Worm (Caenorhabditis elegans): Measurements from ENCODE around the gene K09G1.1.

The K09G1.1 gene

ce11 chrV:9545238-9545709, 38.1 kb upstream of the K09G1.1 start, which contains the start of the genes his-35 and his-41:
TSS of gene his-35 (minus strand) at chrV:9545288.
TSS of gene his-41 (plus strand) at chrV:9545536.
- TF ChIP-seq syd-9 (tag; optimal IDR thresholded peaks at IDR 0.05) = no peak
- TF ChIP-seq ceh-31 (tag; optimal IDR thresholded peaks at IDR 0.05) = peak; percentile 11
- peak; percentile 11 for TF ChIP-seq rnt-1 (tag; optimal IDR thresholded peaks at IDR 0.05)
- TF ChIP-seq unc-42 (tag; optimal IDR thresholded peaks at IDR 0.05) = no peak
- no peak for TF ChIP-seq K09A11.1 (tag; optimal IDR thresholded peaks at IDR 0.05; ENCODE audit: insufficient read depth)
- no peak for TF ChIP-seq hlh-6 (tag; optimal IDR thresholded peaks at IDR 0.05)
- peak; percentile 39 for TF ChIP-seq nfya-1 (tag; optimal IDR thresholded peaks at IDR 0.05)
- peak; percentile 56 for TF ChIP-seq ceh-48 (tag; optimal IDR thresholded peaks at IDR 0.05)
- peak; percentile 6 for TF ChIP-seq dve-1 (tag; optimal IDR thresholded peaks at IDR 0.05)
- no peak for TF ChIP-seq che-1 (tag; optimal IDR thresholded peaks at IDR 0.05)

- TF ChIP-seq tbx-7 (tag; optimal IDR thresholded peaks at IDR 0.05) (no peak), nfya-1 (tag; optimal IDR thresholded peaks at IDR 0.05) (peak; percentile 22)
Observed at ce11 chrV:9546042-9546581, 37.2 kb upstream of the K09G1.1 start, which contains the start of gene C50F4.6. TSS of gene C50F4.6 (plus strand) at chrV:9546092.

ce11 chrV:9546860-9547269, 36.5 kb upstream of the K09G1.1 start, which contains the start of gene his-37:
TSS of gene his-37 (plus strand) at chrV:9547105.
- TF ChIP-seq lin-11 (tag; optimal IDR thresholded peaks at IDR 0.05) (no peak), unc-3 (GFP tag; conservative IDR thresholded peaks at IDR 0.05) (no peak), unc-3 (tag; optimal IDR thresholded peaks at IDR 0.05) (peak; percentile 65), gmeb-2 (tag; optimal IDR thresholded peaks at IDR 0.05) (peak; percentile 16), ztf-16 (tag; optimal IDR thresholded peaks at IDR 0.05) (peak; percentile 72), pha-2 (tag; optimal IDR thresholded peaks at IDR 0.05) (peak; percentile 12), fax-1 (tag; optimal IDR thresholded peaks at IDR 0.05) (no peak), ceh-45 (GFP tag; IDR thresholded peaks at IDR 0.05) (no peak), hlh-30 (tag; optimal IDR thresholded peaks at IDR 0.05; ENCODE audit: insufficient read depth) (peak; percentile 64), ttx-3 (tag; optimal IDR thresholded peaks at IDR 0.05) (peak; percentile 38), hlh-6 (tag; optimal IDR thresholded peaks at IDR 0.05) (no peak), ceh-2 (tag; optimal IDR thresholded peaks at IDR 0.05) (peak; percentile 52), elt-4 (tag; optimal IDR thresholded peaks at IDR 0.05) (no peak), pha-4 (tag; optimal IDR thresholded peaks at IDR 0.05) (no peak), rnt-1 (tag; optimal IDR thresholded peaks at IDR 0.05) (peak; percentile 93), nfya-1 (tag; optimal IDR thresholded peaks at IDR 0.05) (peak; percentile 93), F13H6.1 (tag; optimal IDR thresholded peaks at IDR 0.05) (no peak), mec-3 (tag; optimal IDR thresholded peaks at IDR 0.05; ENCODE audit: borderline replicate concordance) (no peak), pag-3 (tag; optimal IDR thresholded peaks at IDR 0.05; ENCODE audit: borderline replicate concordance) (no peak), unc-42 (tag; optimal IDR thresholded peaks at IDR 0.05) (peak; percentile 86), ceh-14 (tag; optimal IDR thresholded peaks at IDR 0.05) (peak; percentile 71), ceh-6 (GFP tag; optimal IDR thresholded peaks at IDR 0.05) (no peak), ets-4 (tag; optimal IDR thresholded peaks at IDR 0.05) (peak; percentile 86), ceh-24 (tag; optimal IDR thresholded peaks at IDR 0.05) (no peak), tbx-2 (tag; optimal IDR thresholded peaks at IDR 0.05) (peak; percentile 92), ceh-18 (tag; optimal IDR thresholded peaks at IDR 0.05) (peak; percentile 96), sox-4 (tag; optimal IDR thresholded peaks at IDR 0.05) (no peak), C08G9.2 (tag; optimal IDR thresholded peaks at IDR 0.05) (peak; percentile 44), ceh-31 (tag; optimal IDR thresholded peaks at IDR 0.05) (peak; percentile 96), pqm-1 (tag; optimal IDR thresholded peaks at IDR 0.05) (peak; percentile 76), ahr-1 (tag; optimal IDR thresholded peaks at IDR 0.05) (no peak), pros-1 (tag; optimal IDR thresholded peaks at IDR 0.05) (peak; percentile 66), che-1 (tag; optimal IDR thresholded peaks at IDR 0.05) (no peak), fkh-10 (GFP tag; optimal IDR thresholded peaks at IDR 0.05) (peak; percentile 50), nhr-232 (tag; optimal IDR thresholded peaks at IDR 0.05) (no peak), elt-2 (tag; optimal IDR thresholded peaks at IDR 0.05) (peak; percentile 83), odd-2 (tag; optimal IDR thresholded peaks at IDR 0.05) (no peak), ref-2 (tag; optimal IDR thresholded peaks at IDR 0.05) (peak; percentile 85), pax-1 (tag; optimal IDR thresholded peaks at IDR 0.05) (peak; percentile 79), hlh-8 (tag; optimal IDR thresholded peaks at IDR 0.05) (peak; percentile 41), dve-1 (tag; optimal IDR thresholded peaks at IDR 0.05) (peak; percentile 95), madf-2 (tag; optimal IDR thresholded peaks at IDR 0.05) (peak; percentile 74), unc-86 (tag; optimal IDR thresholded peaks at IDR 0.05) (peak; percentile 60)

Measured in whole organism, late embryonic.